Fruit fly (Drosophila melanogaster) whole organism, embryonic: ENCODE results near the gene CG10254.

Experiments used
- Abd-B ChIP-seq: fragments of 200-800 bp; sonication (Bioruptor generic); optimal IDR thresholded peaks from 2 replicates; lab custom pipeline; 2018; ENCODE audit warnings: missing biosample characterization, mild to moderate bottlenecking, missing genetic modification characterization, moderate library complexity
- Asciz ChIP-seq: fragments of 200-800 bp; sonication (Bioruptor generic); optimal IDR thresholded peaks from 2 replicates; lab custom pipeline; 2017; ENCODE audit warnings: missing biosample characterization, mild to moderate bottlenecking, missing genetic modification characterization, missing genetic modification reagents
- Atf-2 ChIP-seq: fragments of 200-800 bp; sonication (Bioruptor generic); optimal IDR thresholded peaks from 2 replicates; lab custom pipeline; 2016; ENCODE audit warnings: missing biosample characterization, missing genetic modification characterization
- CG10147 ChIP-seq: fragments of 200-800 bp; sonication (Bioruptor generic); optimal IDR thresholded peaks from 2 replicates; lab custom pipeline; 2019; ENCODE audit warnings: missing biosample characterization, mild to moderate bottlenecking, missing genetic modification characterization, moderate library complexity
- CG10274 ChIP-seq: fragments of 200-800 bp; sonication (Bioruptor generic); optimal IDR thresholded peaks from 3 replicates; lab custom pipeline; 2017; ENCODE audit warnings: missing biosample characterization, mild to moderate bottlenecking, missing genetic modification characterization
- CG10654 ChIP-seq: fragments of 200-800 bp; sonication (Bioruptor generic); optimal IDR thresholded peaks from 2 replicates; lab custom pipeline; 2016; ENCODE audit warnings: missing biosample characterization, missing genetic modification characterization
- CG12299 ChIP-seq: fragments of 200-800 bp; sonication (Bioruptor generic); optimal IDR thresholded peaks from 2 replicates; lab custom pipeline; 2018; ENCODE audit warnings: missing biosample characterization, mild to moderate bottlenecking, missing genetic modification characterization
- CG12391 ChIP-seq: fragments of 200-800 bp; sonication (Bioruptor generic); optimal IDR thresholded peaks from 3 replicates; lab custom pipeline; 2018; ENCODE audit warnings: missing biosample characterization, mild to moderate bottlenecking, missing genetic modification characterization, moderate library complexity
- CG14014 ChIP-seq: fragments of 200-800 bp; sonication (Bioruptor generic); IDR thresholded peaks from 2 replicates; pipeline ENCODE4 v1.3.6; 2022; ENCODE audit warnings: missing biosample characterization, missing genetic modification characterization
- CG14441 ChIP-seq: fragments of 200-800 bp; sonication (Bioruptor generic); IDR thresholded peaks from 2 replicates; pipeline ENCODE4 v1.3.6; 2022; ENCODE audit warnings: missing biosample characterization, missing genetic modification characterization
- CG1529 ChIP-seq: fragments of 200-800 bp; sonication (Bioruptor generic); optimal IDR thresholded peaks from 3 replicates; lab custom pipeline; 2018; ENCODE audit warnings: missing biosample characterization, missing genetic modification characterization
- CG18476 ChIP-seq: fragments of 200-800 bp; sonication (Bioruptor generic); optimal IDR thresholded peaks from 2 replicates; lab custom pipeline; 2016; ENCODE audit warnings: missing biosample characterization, mild to moderate bottlenecking, missing genetic modification characterization
- CG32772 ChIP-seq: fragments of 200-800 bp; sonication (Bioruptor generic); IDR thresholded peaks from 2 replicates; pipeline ENCODE4 v1.3.6; 2022; ENCODE audit warnings: missing biosample characterization, missing genetic modification characterization
- CG3847 ChIP-seq: fragments of 200-800 bp; sonication (Bioruptor generic); IDR thresholded peaks from 2 replicates; pipeline ENCODE4 v1.3.6; 2022; ENCODE audit warnings: missing biosample characterization, missing genetic modification characterization
- CG4282 ChIP-seq: fragments of 200-800 bp; sonication (Bioruptor generic); optimal IDR thresholded peaks from 2 replicates; lab custom pipeline; 2016; ENCODE audit warnings: missing biosample characterization, missing genetic modification characterization
- CG6272 ChIP-seq: fragments of 200-800 bp; sonication (Bioruptor generic); IDR thresholded peaks from 2 replicates; pipeline ENCODE4 v1.3.6; 2022; ENCODE audit warnings: missing biosample characterization, missing genetic modification characterization
- CG6813 ChIP-seq: fragments of 200-800 bp; sonication (Bioruptor generic); optimal IDR thresholded peaks from 2 replicates; lab custom pipeline; 2017; ENCODE audit warnings: missing biosample characterization, missing genetic modification characterization, mild to moderate bottlenecking, moderate library complexity, missing genetic modification reagents
- CoRest ChIP-seq: fragments of 200-800 bp; sonication (Bioruptor generic); optimal IDR thresholded peaks from 3 replicates; lab custom pipeline; 2018; ENCODE audit warnings: missing biosample characterization, mild to moderate bottlenecking, missing genetic modification characterization, moderate library complexity
- Dfd ChIP-seq, 2 experiments: fragments of >200 bp; optimal IDR thresholded peaks; 2 replicates each; lab custom pipeline; 2017; ENCODE audit warnings: missing biosample characterization in 2 of 2, missing genetic modification characterization in 2 of 2
- Eip74EF ChIP-seq, 2 experiments: fragments of 200-800 bp in 1 of 2; fragments of >200 bp in 1 of 2; sonication (Bioruptor generic) in 1 of 2; optimal IDR thresholded peaks; 2 replicates each; lab custom pipeline; 2017 to 2019; ENCODE audit warnings: missing biosample characterization in 2 of 2, missing genetic modification characterization in 2 of 2, mild to moderate bottlenecking in 1 of 2, moderate library complexity in 1 of 2
- Kr ChIP-seq: fragments of 200-800 bp; sonication (Bioruptor generic); optimal IDR thresholded peaks from 2 replicates; lab custom pipeline; 2017; ENCODE audit warnings: missing biosample characterization, mild to moderate bottlenecking, missing genetic modification characterization
- Lpt ChIP-seq: fragments of >200 bp; optimal IDR thresholded peaks from 2 replicates; lab custom pipeline; 2018; ENCODE audit warnings: missing biosample characterization, missing genetic modification characterization
- MBD-R2 ChIP-seq: fragments of 200-800 bp; sonication (Bioruptor generic); IDR thresholded peaks from 2 replicates; pipeline ENCODE4 v1.3.6; 2022; ENCODE audit warnings: missing biosample characterization, missing genetic modification characterization
- PHDP ChIP-seq: fragments of 200-800 bp; sonication (Bioruptor generic); optimal IDR thresholded peaks from 3 replicates; lab custom pipeline; 2018; ENCODE audit warnings: missing biosample characterization, mild to moderate bottlenecking, missing genetic modification characterization, moderate library complexity
- Pdp1 ChIP-seq, 2 experiments: fragments of 200-800 bp; sonication (Bioruptor generic); optimal IDR thresholded peaks; 3 replicates each; lab custom pipeline; 2016; ENCODE audit warnings: missing biosample characterization in 2 of 2, missing genetic modification characterization in 2 of 2, mild to moderate bottlenecking in 1 of 2, moderate library complexity in 1 of 2
- Scr ChIP-seq: fragments of 200-800 bp; sonication (Bioruptor generic); IDR thresholded peaks from 2 replicates; pipeline ENCODE4 v1.3.6; 2022; ENCODE audit warnings: missing biosample characterization, missing genetic modification characterization; ENCODE audit not compliant: partially characterized antibody
- abd-A ChIP-seq: fragments of 200-800 bp; sonication (Bioruptor generic); optimal IDR thresholded peaks from 3 replicates; lab custom pipeline; 2019; ENCODE audit warnings: missing biosample characterization, mild to moderate bottlenecking, missing genetic modification characterization, moderate library complexity
- al ChIP-seq: fragments of 200-800 bp; sonication (Bioruptor generic); IDR thresholded peaks from 2 replicates; pipeline ENCODE4 v1.3.6; 2022; ENCODE audit warnings: missing biosample characterization, missing genetic modification characterization
- bowl ChIP-seq: fragments of 200-800 bp; sonication (Bioruptor generic); IDR thresholded peaks from 2 replicates; pipeline ENCODE4 v1.3.6; 2022; ENCODE audit warnings: missing biosample characterization, missing genetic modification characterization
- cg ChIP-seq: fragments of 200-800 bp; sonication (Bioruptor generic); optimal IDR thresholded peaks from 3 replicates; lab custom pipeline; 2019; ENCODE audit warnings: missing biosample characterization, mild to moderate bottlenecking, missing genetic modification characterization, moderate library complexity
- chn ChIP-seq: fragments of 200-800 bp; sonication (Bioruptor generic); optimal IDR thresholded peaks from 2 replicates; lab custom pipeline; 2016; ENCODE audit warnings: missing biosample characterization, missing genetic modification characterization
- cwo ChIP-seq: fragments of 200-800 bp; sonication (Bioruptor generic); optimal IDR thresholded peaks from 3 replicates; lab custom pipeline; 2017; ENCODE audit warnings: missing biosample characterization, missing genetic modification characterization, mild to moderate bottlenecking, moderate library complexity, missing genetic modification reagents
- dpn ChIP-seq, 2 experiments: fragments of 200-800 bp; sonication (Bioruptor generic); optimal IDR thresholded peaks; 3 replicates each; lab custom pipeline; 2016; ENCODE audit warnings: missing biosample characterization in 2 of 2, missing genetic modification characterization in 2 of 2
- dysf ChIP-seq: fragments of 200-800 bp; sonication (Bioruptor generic); IDR thresholded peaks from 3 replicates; pipeline ENCODE4 v1.3.6; 2022; ENCODE audit warnings: missing biosample characterization, missing genetic modification characterization
- ftz-f1 ChIP-seq: fragments of 200-800 bp; sonication (Bioruptor generic); optimal IDR thresholded peaks from 2 replicates; lab custom pipeline; 2016; ENCODE audit warnings: missing biosample characterization, missing genetic modification characterization
- gsb ChIP-seq: fragments of 200-800 bp; sonication (Bioruptor generic); IDR thresholded peaks from 2 replicates; pipeline ENCODE4 v1.3.6; 2022; ENCODE audit warnings: missing biosample characterization, missing genetic modification characterization
- h ChIP-seq: fragments of >200 bp; optimal IDR thresholded peaks from 2 replicates; lab custom pipeline; 2017
- hkb ChIP-seq, 2 experiments: fragments of 200-800 bp in 1 of 2; fragments of >200 bp in 1 of 2; sonication (Bioruptor generic) in 1 of 2; IDR thresholded peaks in 1 of 2; optimal IDR thresholded peaks in 1 of 2; 2 replicates each; pipeline versions ENCODE4 v1.3.6 to Lab custom; 2017 to 2022; ENCODE audit warnings: missing biosample characterization in 1 of 2, missing genetic modification characterization in 1 of 2
- jing ChIP-seq: fragments of 200-800 bp; sonication (Bioruptor generic); optimal IDR thresholded peaks from 2 replicates; lab custom pipeline; 2018; ENCODE audit warnings: missing biosample characterization, mild to moderate bottlenecking, missing genetic modification characterization
- org-1 ChIP-seq: fragments of 200-800 bp; sonication (Bioruptor generic); optimal IDR thresholded peaks from 2 replicates; lab custom pipeline; 2017; ENCODE audit warnings: missing biosample characterization, missing genetic modification characterization
- otp ChIP-seq: fragments of 200-800 bp; sonication (Bioruptor generic); IDR thresholded peaks from 3 replicates; pipeline ENCODE4, ENCODE4 v1.3.6; 2022; ENCODE audit warnings: missing biosample characterization, missing genetic modification characterization
- p53 ChIP-seq: fragments of 200-800 bp; sonication (Bioruptor generic); optimal IDR thresholded peaks from 2 replicates; lab custom pipeline; 2016; ENCODE audit warnings: missing biosample characterization, missing genetic modification characterization
- pros ChIP-seq: fragments of 200-800 bp; sonication (Bioruptor generic); optimal IDR thresholded peaks from 3 replicates; lab custom pipeline; 2019; ENCODE audit warnings: missing biosample characterization, mild to moderate bottlenecking, missing genetic modification characterization, moderate library complexity
- psq ChIP-seq: fragments of 200-800 bp; sonication (Bioruptor generic); optimal IDR thresholded peaks from 2 replicates; lab custom pipeline; 2017; ENCODE audit warnings: missing biosample characterization, missing genetic modification characterization
- slbo ChIP-seq: fragments of 200-800 bp; sonication (Bioruptor generic); IDR thresholded peaks from 2 replicates; pipeline ENCODE4 v1.3.6; 2022; ENCODE audit warnings: missing biosample characterization, missing genetic modification characterization
- trem ChIP-seq: fragments of 200-800 bp; optimal IDR thresholded peaks from 3 replicates; lab custom pipeline; 2019; ENCODE audit warnings: missing biosample characterization, mild to moderate bottlenecking, missing genetic modification characterization, moderate library complexity
- ttk ChIP-seq: fragments of 200-800 bp; sonication (Bioruptor generic); IDR thresholded peaks from 2 replicates; pipeline ENCODE4 v2.1.2; 2022; ENCODE audit warnings: missing biosample characterization, missing genetic modification characterization

The CG10254 gene

dm6 chr3R:23657357-23658318, 37.1 kb downstream of the CG10254 start (continued):
- 0 out of 2 replicates have a peak, but pooled peaks have one; percentile 4 for TF ChIP-seq CG3847 (GFP tag; lab: Robert Waterston, UW)
- peak; percentile 50 for TF ChIP-seq CG10147 (GFP tag; lab: Kevin White, UChicago)
- peak; percentile 70 for TF ChIP-seq ftz-f1 (GFP tag; lab: Kevin White, UChicago)
- TF ChIP-seq trem, result peak; percentile 11
- TF ChIP-seq CG6813 (GFP tag; lab: Kevin White, UChicago), result peak; percentile 92
- no peak for TF ChIP-seq MBD-R2
- no peak for TF ChIP-seq jing
- TF ChIP-seq Pdp1 (GFP tag; optimal IDR thresholded peaks at IDR 0.05; lab: Kevin White, UChicago), result peak; percentile 14 to 80
- peak; percentile 58 for TF ChIP-seq CoRest (tag; lab: Kevin White, UChicago)
- peak in 1 of 2 experiments; percentile 25 for TF ChIP-seq Eip74EF (GFP tag; optimal IDR thresholded peaks at IDR 0.05; lab: Kevin White, UChicago)
- TF ChIP-seq CG1529 (GFP tag; lab: Kevin White, UChicago), result peak; percentile 72
- no peak for TF ChIP-seq CG4282 (GFP tag; lab: Kevin White, UChicago)
- peak; percentile 44 for TF ChIP-seq CG12299 (tag; lab: Kevin White, UChicago)
- TF ChIP-seq Atf-2 (GFP tag; lab: Kevin White, UChicago), result peak; percentile 44
- TF ChIP-seq cwo (GFP tag; lab: Kevin White, UChicago), result peak; percentile 35
- TF ChIP-seq Scr, result no peak
- TF ChIP-seq h (lab: Kevin White, UChicago), result no peak
- TF ChIP-seq gsb (GFP tag; lab: Robert Waterston, UW), result no peak
- TF ChIP-seq chn, result no peak
- peak; percentile 22 for TF ChIP-seq CG10654 (GFP tag; lab: Kevin White, UChicago)
- TF ChIP-seq Dfd (GFP tag; optimal IDR thresholded peaks at IDR 0.05; lab: Kevin White, UChicago), result no peak
- TF ChIP-seq CG12391 (tag; lab: Kevin White, UChicago), result peak; percentile 42
- TF ChIP-seq org-1 (GFP tag; lab: Kevin White, UChicago), result peak; percentile 86
- TF ChIP-seq CG14014 (GFP tag; lab: Robert Waterston, UW), result peak; percentile 36; the same call in 1 of the 2 replicates
- TF ChIP-seq PHDP (tag; lab: Kevin White, UChicago), result peak; percentile 43
- TF ChIP-seq p53, result peak; percentile 53
- TF ChIP-seq Lpt (GFP tag; lab: Kevin White, UChicago), result no peak
- TF ChIP-seq pros (GFP tag; lab: Kevin White, UChicago), result no peak
- TF ChIP-seq bowl (GFP tag; lab: Robert Waterston, UW), result no peak; the same call in 1 of the 2 replicates
- peak; percentile 97 for TF ChIP-seq Kr (GFP tag; lab: Kevin White, UChicago)
- no peak for TF ChIP-seq hkb (optimal IDR thresholded peaks at IDR 0.05; lab: Kevin White, UChicago)
- TF ChIP-seq hkb (GFP tag; IDR thresholded peaks at IDR 0.05; lab: Robert Waterston, UW), result 0 out of 2 replicates have a peak, but pooled peaks have one; percentile 18
- peak in 1 of 2 experiments; percentile 21 for TF ChIP-seq dpn (GFP tag; optimal IDR thresholded peaks at IDR 0.05; lab: Kevin White, UChicago)
- 0 out of 2 replicates have a peak, but pooled peaks have one; percentile 10 for TF ChIP-seq slbo (GFP tag; lab: Robert Waterston, UW)
- no peak for TF ChIP-seq Abd-B (GFP tag; lab: Kevin White, UChicago)
- TF ChIP-seq cg (GFP tag; lab: Kevin White, UChicago), result no peak
- TF ChIP-seq CG32772 (GFP tag; lab: Robert Waterston, UW), result peak; percentile 65
- TF ChIP-seq CG10274 (GFP tag; lab: Kevin White, UChicago), result peak; percentile 24
- peak; percentile 47 for TF ChIP-seq psq (GFP tag; lab: Kevin White, UChicago)
- no peak for TF ChIP-seq CG14441
- TF ChIP-seq otp (GFP tag; lab: Robert Waterston, UW), result peak; percentile 65; the same call in 1 of the 3 replicates
- TF ChIP-seq CG6272 (GFP tag; lab: Robert Waterston, UW), result no peak
- no peak for TF ChIP-seq CG18476 (GFP tag; lab: Kevin White, UChicago)
- TF ChIP-seq al (GFP tag; lab: Robert Waterston, UW), result peak; percentile 36; the same call in 1 of the 2 replicates
- TF ChIP-seq dysf (GFP tag; lab: Robert Waterston, UW), result peak; percentile 57; the same call in 2 of the 3 replicates
- TF ChIP-seq abd-A (tag; lab: Kevin White, UChicago), result peak; percentile 9
- TF ChIP-seq ttk (GFP tag; lab: Robert Waterston, UW), result no peak
- peak; percentile 84 for TF ChIP-seq Asciz (GFP tag; lab: Kevin White, UChicago)
